4 worm cellular contexts compared by ENCODE assay signal in genomic region chrX:1603709-1604108, ce11.
TF ChIP-seq lines count a peak whose summit lies in the region.

No protein-coding gene starts in this region.

TF ChIP-seq in whole organism, L2 larva, 48 proteins besides CTCF, POLR2A, EP300 and RAD21:
- TF ChIP-seq lin-11 (tag; optimal IDR thresholded peaks at IDR 0.05; lab: Kevin White, UChicago) (no peak), fos-1 (tag; optimal IDR thresholded peaks at IDR 0.05; lab: Kevin White, UChicago) (peak; percentile 53)

TF ChIP-seq in whole organism, L3 larva, 47 proteins besides CTCF, POLR2A, EP300 and RAD21:
- peak; percentile 75 for TF ChIP-seq elt-2 (tag; optimal IDR thresholded peaks at IDR 0.05; lab: Kevin White, UChicago)
- TF ChIP-seq mml-1 (tag; optimal IDR thresholded peaks at IDR 0.05; lab: Kevin White, UChicago) = no peak

TF ChIP-seq in whole organism, L4 larva, 104 proteins besides CTCF, POLR2A, EP300 and RAD21:
- TF ChIP-seq pqm-1 (tag; optimal IDR thresholded peaks at IDR 0.05; lab: Kevin White, UChicago) = peak; percentile 74
- TF ChIP-seq ztf-11 (tag; optimal IDR thresholded peaks at IDR 0.05; lab: Kevin White, UChicago) = no peak
- TF ChIP-seq php-3 (GFP tag; IDR thresholded peaks at IDR 0.05; lab: Robert Waterston, UW) = 0 out of 2 replicates have a peak, but pooled peaks have one; percentile 20
- peak; percentile 19 for TF ChIP-seq nhr-28 (tag; optimal IDR thresholded peaks at IDR 0.05; lab: Kevin White, UChicago)
- TF ChIP-seq dmd-6 (GFP tag; IDR thresholded peaks at IDR 0.05; lab: Robert Waterston, UW) = peak; percentile 36
- TF ChIP-seq aha-1 (tag; lab: Kevin White, UChicago) = no peak

TF ChIP-seq in whole organism, young adult, 124 proteins besides CTCF, POLR2A, EP300 and RAD21:
- TF ChIP-seq nhr-80 (tag; optimal IDR thresholded peaks at IDR 0.05; lab: Kevin White, UChicago) = peak; percentile 64
- TF ChIP-seq xnd-1 (tag; optimal IDR thresholded peaks at IDR 0.05; lab: Kevin White, UChicago) = no peak
